Worm (Caenorhabditis elegans) whole organism, L4 larva: ENCODE data around the gene K09E9.3.

Experiments used
- F49E8.2 ChIP-seq: sonication (generic microtip); optimal IDR thresholded peaks from 2 replicates; lab custom pipeline; 2016; ENCODE audit warnings: missing compliant biosample characterization, mild to moderate bottlenecking, missing genetic modification characterization, borderline replicate concordance
- aha-1 ChIP-seq: fragments of 150-350 bp; peaks from one replicate; lab custom pipeline; 2014; ENCODE audit warnings: missing biosample characterization, missing genetic modification characterization
- dmd-8 ChIP-seq: fragments of 200-800 bp; sonication (Bioruptor generic); IDR thresholded peaks from 2 replicates; pipeline ENCODE4 v1.3.6; 2022; ENCODE audit warnings: missing genetic modification characterization, missing compliant biosample characterization
- nhr-237 ChIP-seq: sonication (generic microtip); optimal IDR thresholded peaks from 2 replicates; lab custom pipeline; 2017; ENCODE audit warnings: missing biosample characterization, missing genetic modification characterization
- sdz-12 ChIP-seq: fragments of 200-800 bp; sonication (Bioruptor generic); optimal IDR thresholded peaks from 2 replicates; lab custom pipeline; 2018; ENCODE audit warnings: mild to moderate bottlenecking, missing genetic modification characterization, missing compliant biosample characterization
- skn-1 ChIP-seq: fragments of 150-350 bp; optimal IDR thresholded peaks from 2 replicates; lab custom pipeline; 2014; ENCODE audit warnings: missing biosample characterization, missing genetic modification characterization
- spr-3 ChIP-seq: fragments of 200-800 bp; sonication (Bioruptor generic); optimal IDR thresholded peaks from 2 replicates; lab custom pipeline; 2018; ENCODE audit warnings: mild to moderate bottlenecking, missing genetic modification characterization, missing compliant biosample characterization

ce11 chrX:15576942-15577341, 36.7 kb downstream of the K09E9.3 start, which contains the start of gene K09A9.6:
- TF ChIP-seq sdz-12 (GFP tag; lab: Kevin White, UChicago), result no peak
- TF ChIP-seq spr-3, result no peak
- TF ChIP-seq dmd-8, result no peak
- no peak for TF ChIP-seq nhr-237
- TF ChIP-seq aha-1, result no peak
- TF ChIP-seq F49E8.2 (tag; lab: Kevin White, UChicago), result no peak
- no peak for TF ChIP-seq skn-1 (tag; lab: Kevin White, UChicago)
